Fruit fly (Drosophila melanogaster) whole organism, embryonic: ENCODE results near the gene nol.

Experiments used
- CG10147 ChIP-seq: fragments of 200-800 bp; sonication (Bioruptor generic); optimal IDR thresholded peaks from 2 replicates; lab custom pipeline; 2019; ENCODE audit warnings: missing biosample characterization, mild to moderate bottlenecking, missing genetic modification characterization, moderate library complexity
- CG10267 ChIP-seq: fragments of 200-800 bp; sonication (Bioruptor generic); optimal IDR thresholded peaks from 2 replicates; lab custom pipeline; 2018; ENCODE audit warnings: missing biosample characterization, mild to moderate bottlenecking, missing genetic modification characterization, moderate library complexity
- CG11093 ChIP-seq: fragments of 200-800 bp; sonication (Bioruptor generic); IDR thresholded peaks from 3 replicates; pipeline ENCODE4 v1.3.6; 2022; ENCODE audit warnings: missing biosample characterization, missing genetic modification characterization
- CG11456 ChIP-seq: fragments of 200-800 bp; sonication (Bioruptor generic); IDR thresholded peaks from 3 replicates; pipeline ENCODE4 v1.3.6; 2022; ENCODE audit warnings: missing biosample characterization, missing genetic modification characterization
- CG12391 ChIP-seq: fragments of 200-800 bp; sonication (Bioruptor generic); optimal IDR thresholded peaks from 3 replicates; lab custom pipeline; 2018; ENCODE audit warnings: missing biosample characterization, mild to moderate bottlenecking, missing genetic modification characterization, moderate library complexity
- CG12659 ChIP-seq: fragments of 200-800 bp; sonication (Bioruptor generic); optimal IDR thresholded peaks from 3 replicates; lab custom pipeline; 2017; ENCODE audit warnings: mild to moderate bottlenecking, missing biosample characterization, missing genetic modification reagents, missing genetic modification characterization
- CG17359 ChIP-seq: fragments of 200-800 bp; sonication (Bioruptor generic); optimal IDR thresholded peaks from 3 replicates; lab custom pipeline; 2018; ENCODE audit warnings: missing biosample characterization, mild to moderate bottlenecking, missing genetic modification characterization, moderate library complexity
- CG17385 ChIP-seq: fragments of 200-800 bp; sonication (Bioruptor generic); optimal IDR thresholded peaks from 3 replicates; lab custom pipeline; 2018; ENCODE audit warnings: missing biosample characterization, mild to moderate bottlenecking, missing genetic modification characterization
- CG17568 ChIP-seq: fragments of 200-800 bp; sonication (Bioruptor generic); optimal IDR thresholded peaks from 2 replicates; lab custom pipeline; 2018; ENCODE audit warnings: missing biosample characterization, mild to moderate bottlenecking, missing genetic modification characterization, moderate library complexity
- CG2116 ChIP-seq: fragments of 200-800 bp; sonication (Bioruptor generic); optimal IDR thresholded peaks from 3 replicates; lab custom pipeline; 2018; ENCODE audit warnings: missing biosample characterization, mild to moderate bottlenecking, missing genetic modification characterization
- CG4360 ChIP-seq: fragments of 200-800 bp; sonication (Bioruptor generic); IDR thresholded peaks from 2 replicates; pipeline ENCODE4 v1.3.6; 2022; ENCODE audit warnings: missing biosample characterization, missing genetic modification characterization
- CG43689 ChIP-seq: fragments of 200-800 bp; sonication (Bioruptor generic); IDR thresholded peaks from 2 replicates; pipeline ENCODE4 v1.3.6; 2022; ENCODE audit warnings: missing biosample characterization, missing genetic modification characterization
- CG4730 ChIP-seq: fragments of 200-800 bp; sonication (Bioruptor generic); IDR thresholded peaks from 2 replicates; pipeline ENCODE4 v1.3.6; 2022; ENCODE audit warnings: missing biosample characterization, missing genetic modification characterization
- CG5180 ChIP-seq: fragments of 200-800 bp; sonication (Bioruptor generic); optimal IDR thresholded peaks from 3 replicates; lab custom pipeline; 2017; ENCODE audit warnings: missing biosample characterization, missing genetic modification characterization, mild to moderate bottlenecking, moderate library complexity, missing genetic modification reagents
- CG5953 ChIP-seq: fragments of 200-800 bp; sonication (Bioruptor generic); IDR thresholded peaks from 2 replicates; pipeline ENCODE4 v1.3.6; 2022; ENCODE audit warnings: missing biosample characterization, missing genetic modification characterization
- CG7928 ChIP-seq: fragments of 200-800 bp; sonication (Bioruptor generic); optimal IDR thresholded peaks from 2 replicates; lab custom pipeline; 2017; ENCODE audit warnings: missing biosample characterization, mild to moderate bottlenecking, missing genetic modification characterization
- CG7963 ChIP-seq: fragments of 200-800 bp; sonication (Bioruptor generic); IDR thresholded peaks from 3 replicates; pipeline ENCODE4 v1.3.6; 2022; ENCODE audit warnings: missing biosample characterization, missing genetic modification characterization; ENCODE audit not compliant: partially characterized antibody
- CG9215 ChIP-seq: fragments of 200-800 bp; sonication (Bioruptor generic); IDR thresholded peaks from 2 replicates; pipeline ENCODE4 v1.3.6; 2022; ENCODE audit warnings: missing biosample characterization, missing genetic modification characterization
- CG9609 ChIP-seq: fragments of 200-800 bp; sonication (Bioruptor generic); optimal IDR thresholded peaks from 3 replicates; lab custom pipeline; 2016; ENCODE audit warnings: missing biosample characterization, missing genetic modification characterization
- CG9797 ChIP-seq: fragments of 200-800 bp; sonication (Bioruptor generic); optimal IDR thresholded peaks from 3 replicates; lab custom pipeline; 2018; ENCODE audit warnings: missing biosample characterization, mild to moderate bottlenecking, missing genetic modification characterization
- CHES-1-like ChIP-seq: fragments of 200-800 bp; sonication (Bioruptor generic); optimal IDR thresholded peaks from 2 replicates; lab custom pipeline; 2016; ENCODE audit warnings: missing biosample characterization, missing genetic modification characterization
- CkIIα-i1 ChIP-seq: fragments of 200-800 bp; sonication (Bioruptor generic); IDR thresholded peaks from 2 replicates; pipeline ENCODE4 v1.3.6; 2022; ENCODE audit warnings: missing biosample characterization, missing genetic modification characterization
- D ChIP-seq, 2 experiments: fragments of 200-800 bp in 1 of 2; fragments of >200 bp in 1 of 2; sonication (Bioruptor generic) in 1 of 2; optimal IDR thresholded peaks; 2 replicates in 1 of 2; 3 replicates in 1 of 2; lab custom pipeline; 2017; ENCODE audit warnings: mild to moderate bottlenecking in 1 of 2, missing biosample characterization in 1 of 2, missing genetic modification characterization in 1 of 2, missing genetic modification reagents in 1 of 2
- Dek ChIP-seq: fragments of 200-800 bp; sonication (Bioruptor generic); optimal IDR thresholded peaks from 3 replicates; lab custom pipeline; 2019; ENCODE audit warnings: missing biosample characterization, mild to moderate bottlenecking, missing genetic modification characterization, moderate library complexity
- E2f1 ChIP-seq: fragments of 200-800 bp; sonication (Bioruptor generic); IDR thresholded peaks from 2 replicates; pipeline ENCODE4 v1.3.6; 2022; ENCODE audit warnings: missing biosample characterization, missing genetic modification characterization
- Eip74EF ChIP-seq, 2 experiments: fragments of 200-800 bp in 1 of 2; fragments of >200 bp in 1 of 2; sonication (Bioruptor generic) in 1 of 2; optimal IDR thresholded peaks; 2 replicates each; lab custom pipeline; 2017 to 2019; ENCODE audit warnings: missing biosample characterization in 2 of 2, missing genetic modification characterization in 2 of 2, mild to moderate bottlenecking in 1 of 2, moderate library complexity in 1 of 2
- Ets65A ChIP-seq: fragments of 200-800 bp; sonication (Bioruptor generic); peaks from one replicate; lab custom pipeline; 2016; ENCODE audit warnings: missing biosample characterization, missing genetic modification characterization
- Mad ChIP-seq: fragments of 200-800 bp; sonication (Bioruptor generic); optimal IDR thresholded peaks from 2 replicates; lab custom pipeline; 2016; ENCODE audit warnings: missing biosample characterization, missing genetic modification characterization
- Med ChIP-seq: fragments of 200-800 bp; sonication (Bioruptor generic); peaks from one replicate; lab custom pipeline; 2016; ENCODE audit warnings: missing biosample characterization, missing genetic modification characterization, mild to moderate bottlenecking, inconsistent platforms, moderate library complexity
- bowl ChIP-seq: fragments of 200-800 bp; sonication (Bioruptor generic); IDR thresholded peaks from 2 replicates; pipeline ENCODE4 v1.3.6; 2022; ENCODE audit warnings: missing biosample characterization, missing genetic modification characterization
- caup ChIP-seq: fragments of 200-800 bp; sonication (Bioruptor generic); optimal IDR thresholded peaks from 3 replicates; lab custom pipeline; 2017; ENCODE audit warnings: missing biosample characterization, mild to moderate bottlenecking, missing genetic modification characterization, moderate library complexity; ENCODE audit not compliant: severe bottlenecking
- chinmo ChIP-seq: fragments of 200-800 bp; sonication (Bioruptor generic); IDR thresholded peaks from 4 replicates; pipeline ENCODE4 v1.3.6; 2022; ENCODE audit warnings: missing biosample characterization, missing genetic modification characterization; ENCODE audit not compliant: partially characterized antibody
- ftz-f1 ChIP-seq: fragments of 200-800 bp; sonication (Bioruptor generic); optimal IDR thresholded peaks from 2 replicates; lab custom pipeline; 2016; ENCODE audit warnings: missing biosample characterization, missing genetic modification characterization
- gro ChIP-seq: fragments of 200-800 bp; sonication (Bioruptor generic); optimal IDR thresholded peaks from 2 replicates; lab custom pipeline; 2016; ENCODE audit warnings: missing biosample characterization, missing genetic modification characterization
- hbn ChIP-seq: fragments of 200-800 bp; sonication (Bioruptor generic); IDR thresholded peaks from 2 replicates; pipeline ENCODE4 v1.3.6; 2022; ENCODE audit warnings: missing biosample characterization, missing genetic modification characterization; ENCODE audit not compliant: partially characterized antibody
- ken ChIP-seq: fragments of 200-800 bp; sonication (Bioruptor generic); IDR thresholded peaks from 3 replicates; pipeline ENCODE4 v1.3.6; 2022; ENCODE audit warnings: missing biosample characterization, missing genetic modification characterization
- klu ChIP-seq: fragments of 200-800 bp; sonication (Bioruptor generic); IDR thresholded peaks from 2 replicates; pipeline ENCODE4 v1.3.6; 2022; ENCODE audit warnings: missing biosample characterization, missing genetic modification characterization
- lov ChIP-seq, 2 experiments: fragments of 200-800 bp in 1 of 2; fragments of >200 bp in 1 of 2; sonication (Bioruptor generic) in 1 of 2; IDR thresholded peaks in 1 of 2; optimal IDR thresholded peaks in 1 of 2; 2 replicates in 1 of 2; 3 replicates in 1 of 2; pipeline versions ENCODE4 v1.3.6 to Lab custom; 2017 to 2022; ENCODE audit warnings: missing biosample characterization in 1 of 2, missing genetic modification characterization in 1 of 2
- luna ChIP-seq: fragments of 200-800 bp; sonication (Bioruptor generic); optimal IDR thresholded peaks from 2 replicates; lab custom pipeline; 2016; ENCODE audit warnings: missing biosample characterization, missing genetic modification characterization
- onecut ChIP-seq: fragments of 200-800 bp; sonication (Bioruptor generic); IDR thresholded peaks from 2 replicates; pipeline ENCODE4 v1.3.6; 2022; ENCODE audit warnings: missing biosample characterization, missing genetic modification characterization
- p53 ChIP-seq: fragments of 200-800 bp; sonication (Bioruptor generic); optimal IDR thresholded peaks from 2 replicates; lab custom pipeline; 2016; ENCODE audit warnings: missing biosample characterization, missing genetic modification characterization
- pb ChIP-seq: fragments of 200-800 bp; sonication (Bioruptor generic); optimal IDR thresholded peaks from 3 replicates; lab custom pipeline; 2016; ENCODE audit warnings: missing biosample characterization, missing genetic modification characterization
- pho ChIP-seq: fragments of 200-800 bp; sonication (Bioruptor generic); optimal IDR thresholded peaks from 2 replicates; lab custom pipeline; 2016; ENCODE audit warnings: missing biosample characterization, missing genetic modification characterization
- pnt ChIP-seq: fragments of 200-800 bp; sonication (Bioruptor generic); optimal IDR thresholded peaks from 3 replicates; lab custom pipeline; 2016; ENCODE audit warnings: missing biosample characterization, missing genetic modification characterization
- prd ChIP-seq, 3 experiments: fragments of >200 bp in 2 of 3; fragments of 200-800 bp in 1 of 3; sonication (Bioruptor generic) in 1 of 3; optimal IDR thresholded peaks in 2 of 3; IDR thresholded peaks in 1 of 3; 2 replicates in 2 of 3; 3 replicates in 1 of 3; pipeline versions ENCODE4 v1.3.6 to Lab custom; 2017 to 2022; ENCODE audit warnings: missing biosample characterization in 1 of 3, missing genetic modification characterization in 1 of 3
- slbo ChIP-seq: fragments of 200-800 bp; sonication (Bioruptor generic); IDR thresholded peaks from 2 replicates; pipeline ENCODE4 v1.3.6; 2022; ENCODE audit warnings: missing biosample characterization, missing genetic modification characterization
- sob ChIP-seq: fragments of 200-800 bp; sonication (Bioruptor generic); IDR thresholded peaks from 2 replicates; pipeline ENCODE4 v1.3.6; 2022; ENCODE audit warnings: missing biosample characterization, missing genetic modification characterization
- sug ChIP-seq: fragments of 200-800 bp; optimal IDR thresholded peaks from 2 replicates; lab custom pipeline; 2019; ENCODE audit warnings: missing biosample characterization, mild to moderate bottlenecking, missing genetic modification characterization, moderate library complexity
- z ChIP-seq: fragments of 200-800 bp; sonication (Bioruptor generic); IDR thresholded peaks from 3 replicates; pipeline ENCODE4 v1.3.6; 2022; ENCODE audit warnings: missing biosample characterization, missing genetic modification characterization

The nol gene

dm6 chr3L:11123088-11123487 lies 7.5 kb upstream of the nol start, which contains the start of the genes Ufd1 and NaPi-III (continued):
- peak; percentile 68 for TF ChIP-seq CG7963
- peak; percentile 76 for TF ChIP-seq slbo (GFP tag; lab: Robert Waterston, UW)
- no peak for TF ChIP-seq CG5180 (GFP tag; lab: Kevin White, UChicago)
- TF ChIP-seq CG11093: no peak
- peak; percentile 51; the same call in 1 of the 2 replicates for TF ChIP-seq E2f1 (GFP tag; lab: Robert Waterston, UW)
- TF ChIP-seq Eip74EF (GFP tag; optimal IDR thresholded peaks at IDR 0.05; lab: Kevin White, UChicago): no peak
- peak; percentile 75; the same call in 2 of the 3 replicates for TF ChIP-seq CG11456 (GFP tag; lab: Robert Waterston, UW)
- TF ChIP-seq chinmo (GFP tag; lab: Robert Waterston, UW): peak; percentile 73; the same call in 1 of the 4 replicates
- peak; percentile 87 for TF ChIP-seq CHES-1-like (GFP tag; lab: Kevin White, UChicago)
- TF ChIP-seq caup (GFP tag; lab: Kevin White, UChicago): peak; percentile 38
- TF ChIP-seq CG9797: peak; percentile 94
- TF ChIP-seq CG5953 (GFP tag; lab: Robert Waterston, UW): no peak
- TF ChIP-seq CG17359 (tag; lab: Kevin White, UChicago): peak; percentile 57
- TF ChIP-seq CG12391 (tag; lab: Kevin White, UChicago): peak; percentile 57
- TF ChIP-seq z (GFP tag; lab: Robert Waterston, UW): no peak
- TF ChIP-seq CG7928 (GFP tag; lab: Kevin White, UChicago): peak; percentile 40
- TF ChIP-seq CG9215: no peak; the same call in 1 of the 2 replicates
- no peak for TF ChIP-seq CG4730 (GFP tag; lab: Robert Waterston, UW)
- no peak for TF ChIP-seq klu (GFP tag; lab: Robert Waterston, UW)
- no peak for TF ChIP-seq D (optimal IDR thresholded peaks at IDR 0.05; lab: Kevin White, UChicago)
- peak; percentile 4 for TF ChIP-seq D (GFP tag; optimal IDR thresholded peaks at IDR 0.05; lab: Kevin White, UChicago)
- peak; percentile 26 for TF ChIP-seq pnt
- peak; percentile 42 for TF ChIP-seq Mad
- no peak for TF ChIP-seq CG17385
- TF ChIP-seq gro: peak; percentile 71
- TF ChIP-seq bowl: no peak
- TF ChIP-seq sug (tag; lab: Kevin White, UChicago): peak; percentile 63
- peak; percentile 10 for TF ChIP-seq pb (GFP tag; lab: Kevin White, UChicago)
- peak; percentile 62 for TF ChIP-seq CG10267 (tag; lab: Kevin White, UChicago)
- TF ChIP-seq sob: peak; percentile 68
- TF ChIP-seq pho (GFP tag; lab: Kevin White, UChicago): peak; percentile 35
- peak; percentile 66 for TF ChIP-seq ftz-f1
- TF ChIP-seq prd (optimal IDR thresholded peaks at IDR 0.05; lab: Kevin White, UChicago): no peak
- TF ChIP-seq prd (GFP tag; IDR thresholded peaks at IDR 0.05; lab: Robert Waterston, UW): peak; percentile 35; the same call in 1 of the 3 replicates
- peak; percentile 88 for TF ChIP-seq Ets65A (GFP tag; lab: Kevin White, UChicago)
- TF ChIP-seq Dek (tag; lab: Kevin White, UChicago): peak; percentile 67
- no peak for TF ChIP-seq CkIIα-i1
- TF ChIP-seq Med (GFP tag; lab: Kevin White, UChicago): peak; percentile 92
- peak; percentile 91 for TF ChIP-seq CG2116
- 0 out of 3 replicates have a peak, but pooled peaks have one; percentile 4 for TF ChIP-seq ken (GFP tag; lab: Robert Waterston, UW)
- no peak for TF ChIP-seq onecut (GFP tag; lab: Robert Waterston, UW)
- TF ChIP-seq CG17568 (GFP tag; lab: Kevin White, UChicago): no peak
- peak; percentile 82 for TF ChIP-seq CG4360 (GFP tag; lab: Robert Waterston, UW)
- peak; percentile 2 for TF ChIP-seq luna
- TF ChIP-seq CG43689 (GFP tag; lab: Robert Waterston, UW): no peak
- TF ChIP-seq p53 (GFP tag; lab: Kevin White, UChicago): peak; percentile 78
- peak; percentile 84 for TF ChIP-seq hbn (GFP tag; lab: Robert Waterston, UW)
- TF ChIP-seq lov (optimal IDR thresholded peaks at IDR 0.05; lab: Kevin White, UChicago): no peak
- TF ChIP-seq lov (GFP tag; IDR thresholded peaks at IDR 0.05; lab: Robert Waterston, UW): peak; percentile 49; the same call in 1 of the 3 replicates
- TF ChIP-seq CG12659 (GFP tag; lab: Kevin White, UChicago): peak; percentile 89
- peak; percentile 52 for TF ChIP-seq CG9609 (GFP tag; lab: Kevin White, UChicago)
- no peak for TF ChIP-seq CG10147 (GFP tag; lab: Kevin White, UChicago)
